In genomic region chr3R:25646882-25647518, dm6 we compare ENCODE assay signal across 1 fruit fly cellular context.
TF ChIP-seq lines count a peak whose summit lies in the region.

No protein-coding gene starts in this region.

TF ChIP-seq in whole organism, embryonic, 481 proteins besides CTCF, POLR2A, EP300 and RAD21 (continued from another document and continues in another):
- peak; percentile 97 for TF ChIP-seq Myb (GFP tag; optimal IDR thresholded peaks at IDR 0.05; lab: Kevin White, UChicago)
- peak; percentile 78; the same call in 1 of the 3 replicates for TF ChIP-seq CG3726 (GFP tag; IDR thresholded peaks at IDR 0.05; lab: Robert Waterston, UW)
- peak; percentile 93 for TF ChIP-seq Atf-2 (GFP tag; optimal IDR thresholded peaks at IDR 0.05; lab: Kevin White, UChicago)
- peak; percentile 79; the same call in 1 of the 2 replicates for TF ChIP-seq bowl (GFP tag; IDR thresholded peaks at IDR 0.05; lab: Robert Waterston, UW)
- TF ChIP-seq CG11093 (GFP tag; IDR thresholded peaks at IDR 0.05; lab: Robert Waterston, UW) = peak; percentile 84
- peak; percentile 91 for TF ChIP-seq CG11085 (GFP tag; IDR thresholded peaks at IDR 0.05; lab: Robert Waterston, UW)
- peak; percentile 86 for TF ChIP-seq CG18011 (GFP tag; optimal IDR thresholded peaks at IDR 0.05; lab: Kevin White, UChicago)
- TF ChIP-seq ci (GFP tag; IDR thresholded peaks at IDR 0.05; lab: Robert Waterston, UW) = peak; percentile 90
- peak; percentile 91 for TF ChIP-seq CG1647 (GFP tag; optimal IDR thresholded peaks at IDR 0.05; lab: Kevin White, UChicago)
- TF ChIP-seq Stat92E (GFP tag; optimal IDR thresholded peaks at IDR 0.05; lab: Kevin White, UChicago) = peak in 1 of 3 experiments; percentile 89
- TF ChIP-seq ato (GFP tag; IDR thresholded peaks at IDR 0.05; lab: Robert Waterston, UW; ENCODE audit: partially characterized antibody) = 0 out of 2 replicates have a peak, but pooled peaks have one; percentile 35
- TF ChIP-seq scrt (GFP tag; optimal IDR thresholded peaks at IDR 0.05; lab: Kevin White, UChicago) = peak; percentile 80
- peak; percentile 91 for TF ChIP-seq inv (GFP tag; IDR thresholded peaks at IDR 0.05; lab: Robert Waterston, UW; ENCODE audit: partially characterized antibody)
- peak; percentile 65 for TF ChIP-seq CG7745 (tag; optimal IDR thresholded peaks at IDR 0.05; lab: Kevin White, UChicago)
- peak; percentile 89 for TF ChIP-seq CG13296 (GFP tag; optimal IDR thresholded peaks at IDR 0.05; lab: Kevin White, UChicago)
- TF ChIP-seq sim (GFP tag; IDR thresholded peaks at IDR 0.05; lab: Robert Waterston, UW) = peak; percentile 65; the same call in 1 of the 2 replicates
- TF ChIP-seq CG15011 (GFP tag; optimal IDR thresholded peaks at IDR 0.05; lab: Kevin White, UChicago) = peak; percentile 74
- TF ChIP-seq CG8765 (GFP tag; IDR thresholded peaks at IDR 0.05; lab: Robert Waterston, UW) = peak; percentile 83
- peak; percentile 97 for TF ChIP-seq CHES-1-like (GFP tag; optimal IDR thresholded peaks at IDR 0.05; lab: Kevin White, UChicago)
- peak; percentile 68 for TF ChIP-seq D19A (tag; optimal IDR thresholded peaks at IDR 0.05; lab: Kevin White, UChicago)
- peak; percentile 81 for TF ChIP-seq NFAT (GFP tag; IDR thresholded peaks at IDR 0.05; lab: Robert Waterston, UW)
- peak; percentile 97 for TF ChIP-seq CG2120 (GFP tag; optimal IDR thresholded peaks at IDR 0.05; lab: Kevin White, UChicago)
- TF ChIP-seq CG6854 (GFP tag; optimal IDR thresholded peaks at IDR 0.05; lab: Kevin White, UChicago) = peak; percentile 65
- TF ChIP-seq gsb-n (tag; optimal IDR thresholded peaks at IDR 0.05; lab: Kevin White, UChicago) = peak; percentile 86
- TF ChIP-seq MTF-1 (GFP tag; optimal IDR thresholded peaks at IDR 0.05; lab: Kevin White, UChicago; ENCODE audit: borderline replicate concordance) = peak; percentile 73
- peak; percentile 94 for TF ChIP-seq CG17829 (tag; optimal IDR thresholded peaks at IDR 0.05; lab: Kevin White, UChicago)
- peak; percentile 91 for TF ChIP-seq al (GFP tag; IDR thresholded peaks at IDR 0.05; lab: Robert Waterston, UW)
- peak; percentile 96 for TF ChIP-seq pnt (GFP tag; optimal IDR thresholded peaks at IDR 0.05; lab: Kevin White, UChicago)
- peak; percentile 77 for TF ChIP-seq CG3407 (GFP tag; optimal IDR thresholded peaks at IDR 0.05; lab: Kevin White, UChicago)
- peak; percentile 79 for TF ChIP-seq trh (GFP tag; optimal IDR thresholded peaks at IDR 0.05; lab: Kevin White, UChicago)
- peak in 1 of 2 experiments; percentile 85 for TF ChIP-seq eve (GFP tag; optimal IDR thresholded peaks at IDR 0.05; lab: Kevin White, UChicago)
- peak; percentile 73 for TF ChIP-seq ATbp (GFP tag; optimal IDR thresholded peaks at IDR 0.05; lab: Kevin White, UChicago)
- TF ChIP-seq CG11695 (GFP tag; IDR thresholded peaks at IDR 0.05; lab: Robert Waterston, UW) = peak; percentile 86
- TF ChIP-seq HmgZ (tag; optimal IDR thresholded peaks at IDR 0.05; lab: Kevin White, UChicago) = peak; percentile 97
- TF ChIP-seq bsh (GFP tag; optimal IDR thresholded peaks at IDR 0.05; lab: Kevin White, UChicago) = peak in 1 of 2 experiments; percentile 86
- peak; percentile 70 for TF ChIP-seq tna (GFP tag; IDR thresholded peaks at IDR 0.05; lab: Robert Waterston, UW; ENCODE audit: partially characterized antibody)
- peak; percentile 94 for TF ChIP-seq CG9215 (GFP tag; IDR thresholded peaks at IDR 0.05; lab: Robert Waterston, UW)
- TF ChIP-seq esg (GFP tag; conservative IDR thresholded peaks at IDR 0.05; lab: Robert Waterston, UW) = peak; percentile 93
- TF ChIP-seq shn (GFP tag; optimal IDR thresholded peaks at IDR 0.05; lab: Kevin White, UChicago) = peak; percentile 98
- TF ChIP-seq wdn (GFP tag; IDR thresholded peaks at IDR 0.05; lab: Robert Waterston, UW) = peak; percentile 86
- TF ChIP-seq CG3065 (GFP tag; optimal IDR thresholded peaks at IDR 0.05; lab: Kevin White, UChicago) = peak; percentile 88
- peak; percentile 96 for TF ChIP-seq CG10543 (GFP tag; optimal IDR thresholded peaks at IDR 0.05; lab: Kevin White, UChicago)
- peak; percentile 83 for TF ChIP-seq CG4617 (GFP tag; optimal IDR thresholded peaks at IDR 0.05; lab: Kevin White, UChicago; ENCODE audit: borderline replicate concordance)
- TF ChIP-seq Asciz (GFP tag; optimal IDR thresholded peaks at IDR 0.05; lab: Kevin White, UChicago) = peak; percentile 63
- peak; percentile 77 for TF ChIP-seq Hey (tag; optimal IDR thresholded peaks at IDR 0.05; lab: Kevin White, UChicago)
- peak; percentile 97 for TF ChIP-seq cg (GFP tag; optimal IDR thresholded peaks at IDR 0.05; lab: Kevin White, UChicago)
- peak; percentile 70 for TF ChIP-seq CG10431 (GFP tag; optimal IDR thresholded peaks at IDR 0.05; lab: Kevin White, UChicago)
- peak; percentile 31 for TF ChIP-seq CG8359 (GFP tag; optimal IDR thresholded peaks at IDR 0.05; lab: Kevin White, UChicago; ENCODE audit: borderline replicate concordance)
- TF ChIP-seq ara (GFP tag; IDR thresholded peaks at IDR 0.05; lab: Robert Waterston, UW) = peak; percentile 85
- peak; percentile 91 for TF ChIP-seq H2.0 (GFP tag; IDR thresholded peaks at IDR 0.05; lab: Robert Waterston, UW)
- TF ChIP-seq CG17568 (GFP tag; optimal IDR thresholded peaks at IDR 0.05; lab: Kevin White, UChicago) = peak; percentile 71
- peak; percentile 55 for TF ChIP-seq grn (GFP tag; optimal IDR thresholded peaks at IDR 0.05; lab: Kevin White, UChicago)
- peak; percentile 92 for TF ChIP-seq Meics (GFP tag; optimal IDR thresholded peaks at IDR 0.05; lab: Kevin White, UChicago)
- TF ChIP-seq en (GFP tag; optimal IDR thresholded peaks at IDR 0.05; lab: Kevin White, UChicago) = peak; percentile 83
- TF ChIP-seq CG6272 (GFP tag; IDR thresholded peaks at IDR 0.05; lab: Robert Waterston, UW) = peak; percentile 93
- peak; percentile 86 for TF ChIP-seq Sox102F (GFP tag; optimal IDR thresholded peaks at IDR 0.05; lab: Kevin White, UChicago)
- TF ChIP-seq tll (GFP tag; optimal IDR thresholded peaks at IDR 0.05; lab: Kevin White, UChicago) = peak; percentile 58 to 74
- TF ChIP-seq CG11560 (tag; IDR thresholded peaks at IDR 0.05; lab: Robert Waterston, UW) = peak; percentile 85
- TF ChIP-seq pb (GFP tag; optimal IDR thresholded peaks at IDR 0.05; lab: Kevin White, UChicago) = peak; percentile 90
- peak; percentile 96 for TF ChIP-seq Scr (GFP tag; IDR thresholded peaks at IDR 0.05; lab: Robert Waterston, UW; ENCODE audit: partially characterized antibody)
- TF ChIP-seq Oaz (GFP tag; IDR thresholded peaks at IDR 0.05; lab: Robert Waterston, UW) = peak; percentile 82; the same call in 1 of the 2 replicates
- peak; percentile 95 for TF ChIP-seq maf-S (GFP tag; optimal IDR thresholded peaks at IDR 0.05; lab: Kevin White, UChicago)
- TF ChIP-seq Ravus (GFP tag; IDR thresholded peaks at IDR 0.05; lab: Robert Waterston, UW) = peak; percentile 52
- 0 out of 3 replicates have a peak, but pooled peaks have one; percentile 66 for TF ChIP-seq zen2 (GFP tag; IDR thresholded peaks at IDR 0.05; lab: Robert Waterston, UW; ENCODE audit: partially characterized antibody)
- TF ChIP-seq NC2α (GFP tag; optimal IDR thresholded peaks at IDR 0.05; lab: Kevin White, UChicago) = peak; percentile 87
- TF ChIP-seq BtbVII (GFP tag; optimal IDR thresholded peaks at IDR 0.05; lab: Kevin White, UChicago) = peak; percentile 81
- TF ChIP-seq Rx (GFP tag; IDR thresholded peaks at IDR 0.05; lab: Robert Waterston, UW) = peak; percentile 78
- peak; percentile 91 for TF ChIP-seq CG34422 (GFP tag; IDR thresholded peaks at IDR 0.05; lab: Robert Waterston, UW)
- peak; percentile 90 for TF ChIP-seq repo (GFP tag; optimal IDR thresholded peaks at IDR 0.05; lab: Kevin White, UChicago)
- TF ChIP-seq CG12299 (tag; optimal IDR thresholded peaks at IDR 0.05; lab: Kevin White, UChicago) = peak; percentile 86
- peak; percentile 87 for TF ChIP-seq hbn (GFP tag; IDR thresholded peaks at IDR 0.05; lab: Robert Waterston, UW; ENCODE audit: partially characterized antibody)
- peak; percentile 95 for TF ChIP-seq CG9817 (tag; optimal IDR thresholded peaks at IDR 0.05; lab: Kevin White, UChicago)
- TF ChIP-seq tgo (GFP tag; IDR thresholded peaks at IDR 0.05; lab: Robert Waterston, UW) = peak; percentile 89
- TF ChIP-seq Fer2 (tag; optimal IDR thresholded peaks at IDR 0.05; lab: Kevin White, UChicago) = peak; percentile 88
- peak; percentile 95 for TF ChIP-seq CG12659 (GFP tag; optimal IDR thresholded peaks at IDR 0.05; lab: Kevin White, UChicago)
- peak; percentile 79 for TF ChIP-seq Gsc (GFP tag; IDR thresholded peaks at IDR 0.05; lab: Robert Waterston, UW)
- no peak for TF ChIP-seq yki (optimal IDR thresholded peaks at IDR 0.05; lab: Kevin White, UChicago)
- TF ChIP-seq Dll (GFP tag; IDR thresholded peaks at IDR 0.05; lab: Robert Waterston, UW; ENCODE audit: partially characterized antibody) = peak; percentile 97
- peak; percentile 97 for TF ChIP-seq CG13624 (GFP tag; optimal IDR thresholded peaks at IDR 0.05; lab: Kevin White, UChicago)
- TF ChIP-seq HLH4C (GFP tag; IDR thresholded peaks at IDR 0.05; lab: Robert Waterston, UW; ENCODE audit: partially characterized antibody) = peak; percentile 83
- TF ChIP-seq CG6254 (GFP tag; optimal IDR thresholded peaks at IDR 0.05; lab: Kevin White, UChicago) = peak; percentile 62
- TF ChIP-seq sens (GFP tag; lab: Kevin White, UChicago) = peak; percentile 99
- peak; percentile 76 for TF ChIP-seq stc (GFP tag; IDR thresholded peaks at IDR 0.05; lab: Robert Waterston, UW)
- TF ChIP-seq CG7928 (GFP tag; optimal IDR thresholded peaks at IDR 0.05; lab: Kevin White, UChicago) = peak; percentile 68
- peak; percentile 98 for TF ChIP-seq CG9932 (GFP tag; IDR thresholded peaks at IDR 0.05; lab: Robert Waterston, UW)
- TF ChIP-seq lbe (GFP tag; optimal IDR thresholded peaks at IDR 0.05; lab: Kevin White, UChicago) = peak; percentile 66
- peak; percentile 83 for TF ChIP-seq CG6175 (GFP tag; IDR thresholded peaks at IDR 0.05; lab: Robert Waterston, UW)
- TF ChIP-seq CG33557 (GFP tag; optimal IDR thresholded peaks at IDR 0.05; lab: Kevin White, UChicago) = peak; percentile 89
- peak; percentile 63 for TF ChIP-seq sima (GFP tag; optimal IDR thresholded peaks at IDR 0.05; lab: Kevin White, UChicago)
- 0 out of 2 replicates have a peak, but pooled peaks have one; percentile 21 for TF ChIP-seq CkIIα-i1 (GFP tag; IDR thresholded peaks at IDR 0.05; lab: Robert Waterston, UW)
- peak; percentile 86 for TF ChIP-seq Mrtf (GFP tag; IDR thresholded peaks at IDR 0.05; lab: Robert Waterston, UW)
- peak; percentile 91 for TF ChIP-seq CG7839 (tag; optimal IDR thresholded peaks at IDR 0.05; lab: Kevin White, UChicago)
- TF ChIP-seq jing (GFP tag; optimal IDR thresholded peaks at IDR 0.05; lab: Kevin White, UChicago) = peak; percentile 73
- TF ChIP-seq Bdp1 (GFP tag; optimal IDR thresholded peaks at IDR 0.05; lab: Kevin White, UChicago) = peak; percentile 81
- peak; percentile 62 for TF ChIP-seq CG4707 (GFP tag; optimal IDR thresholded peaks at IDR 0.05; lab: Kevin White, UChicago)
- peak; percentile 90 for TF ChIP-seq Atf6 (GFP tag; IDR thresholded peaks at IDR 0.05; lab: Robert Waterston, UW)
- TF ChIP-seq CG4328 (GFP tag; optimal IDR thresholded peaks at IDR 0.05; lab: Kevin White, UChicago) = peak; percentile 95
- peak; percentile 97 for TF ChIP-seq CG16863 (GFP tag; optimal IDR thresholded peaks at IDR 0.05; lab: Kevin White, UChicago)
- TF ChIP-seq CG17802 (tag; optimal IDR thresholded peaks at IDR 0.05; lab: Kevin White, UChicago) = peak; percentile 76
- TF ChIP-seq danr (GFP tag; IDR thresholded peaks at IDR 0.05; lab: Robert Waterston, UW) = peak; percentile 87
- peak; percentile 84 for TF ChIP-seq CG7357 (GFP tag; IDR thresholded peaks at IDR 0.05; lab: Robert Waterston, UW)
- peak; percentile 90 for TF ChIP-seq CG15601 (tag; optimal IDR thresholded peaks at IDR 0.05; lab: Kevin White, UChicago)
- peak; percentile 74; the same call in 2 of the 3 replicates for TF ChIP-seq gce (GFP tag; IDR thresholded peaks at IDR 0.05; lab: Robert Waterston, UW)
- TF ChIP-seq tx (GFP tag; optimal IDR thresholded peaks at IDR 0.05; lab: Kevin White, UChicago) = peak; percentile 96
- peak; percentile 93 for TF ChIP-seq NfI (GFP tag; optimal IDR thresholded peaks at IDR 0.05; lab: Kevin White, UChicago)
- TF ChIP-seq CG10959 (GFP tag; IDR thresholded peaks at IDR 0.05; lab: Robert Waterston, UW) = peak; percentile 81
- peak; percentile 96 for TF ChIP-seq tin (GFP tag; optimal IDR thresholded peaks at IDR 0.05; lab: Kevin White, UChicago)
- TF ChIP-seq abd-A (tag; optimal IDR thresholded peaks at IDR 0.05; lab: Kevin White, UChicago) = peak; percentile 61
- 0 out of 2 replicates have a peak, but pooled peaks have one; percentile 40 for TF ChIP-seq dati (GFP tag; IDR thresholded peaks at IDR 0.05; lab: Robert Waterston, UW)
- TF ChIP-seq Atf3 (GFP tag; optimal IDR thresholded peaks at IDR 0.05; lab: Kevin White, UChicago) = peak; percentile 94
- TF ChIP-seq CG1233 (GFP tag; optimal IDR thresholded peaks at IDR 0.05; lab: Kevin White, UChicago) = peak; percentile 90
- TF ChIP-seq kah (GFP tag; optimal IDR thresholded peaks at IDR 0.05; lab: Kevin White, UChicago) = peak; percentile 54
- TF ChIP-seq Sry-δ (GFP tag; optimal IDR thresholded peaks at IDR 0.05; lab: Kevin White, UChicago) = peak; percentile 99
- peak; percentile 96 for TF ChIP-seq pum (GFP tag; optimal IDR thresholded peaks at IDR 0.05; lab: Kevin White, UChicago)
- TF ChIP-seq CG2889 (GFP tag; IDR thresholded peaks at IDR 0.05; lab: Robert Waterston, UW) = peak; percentile 86
- TF ChIP-seq CG7372 (GFP tag; IDR thresholded peaks at IDR 0.05; lab: Robert Waterston, UW) = peak; percentile 91
- peak; percentile 73 for TF ChIP-seq Nf-YB (GFP tag; optimal IDR thresholded peaks at IDR 0.05; lab: Kevin White, UChicago)
- peak; percentile 70 for TF ChIP-seq fd64A (GFP tag; optimal IDR thresholded peaks at IDR 0.05; lab: Kevin White, UChicago)
- TF ChIP-seq Sin3A (optimal IDR thresholded peaks at IDR 0.05; lab: Kevin White, UChicago) = peak; percentile 99
- TF ChIP-seq CG10321 (GFP tag; IDR thresholded peaks at IDR 0.05; lab: Robert Waterston, UW) = peak; percentile 62; the same call in 1 of the 2 replicates
- peak; percentile 90 for TF ChIP-seq Ssrp (tag; optimal IDR thresholded peaks at IDR 0.05; lab: Kevin White, UChicago)
- peak; percentile 75; the same call in 1 of the 2 replicates for TF ChIP-seq Taf1 (GFP tag; IDR thresholded peaks at IDR 0.05; lab: Robert Waterston, UW)
- TF ChIP-seq bigmax (GFP tag; optimal IDR thresholded peaks at IDR 0.05; lab: Kevin White, UChicago) = no peak
- peak; percentile 87 for TF ChIP-seq ttk (GFP tag; IDR thresholded peaks at IDR 0.05; lab: Robert Waterston, UW)
- peak; percentile 92 for TF ChIP-seq CG17361 (GFP tag; IDR thresholded peaks at IDR 0.05; lab: Robert Waterston, UW)
- peak; percentile 92 for TF ChIP-seq CG6689 (GFP tag; IDR thresholded peaks at IDR 0.05; lab: Robert Waterston, UW)
- TF ChIP-seq chn (GFP tag; optimal IDR thresholded peaks at IDR 0.05; lab: Kevin White, UChicago) = peak; percentile 95
